Worm (Caenorhabditis elegans): Measurements from ENCODE around the gene ttll-5.

Gene ttll-5

ce11 chrV:11500980-11501379, 7.9 kb upstream of the ttll-5 start:
- TF ChIP-seq F16B12.6 (tag; optimal IDR thresholded peaks at IDR 0.05) (no peak), egl-13 (tag; optimal IDR thresholded peaks at IDR 0.05) (no peak), swsn-7 (tag; optimal IDR thresholded peaks at IDR 0.05) (no peak), nhr-76 (tag; optimal IDR thresholded peaks at IDR 0.05) (no peak), efl-1 (optimal IDR thresholded peaks at IDR 0.05) (no peak), efl-1 (GFP tag; optimal IDR thresholded peaks at IDR 0.05 in 1 of 2) (peak in 1 of 2 experiments; percentile 64), lin-39 (tag; optimal IDR thresholded peaks at IDR 0.05) (no peak), unc-62 (GFP tag; optimal IDR thresholded peaks at IDR 0.05) (no peak), nhr-85 (tag) (no peak), aly-2 (tag; optimal IDR thresholded peaks at IDR 0.05) (no peak), lin-35 (GFP tag; optimal IDR thresholded peaks at IDR 0.05) (no peak), ceh-88 (GFP tag; IDR thresholded peaks at IDR 0.05) (no peak), blmp-1 (tag; optimal IDR thresholded peaks at IDR 0.05) (peak; percentile 33), fos-1 (tag; optimal IDR thresholded peaks at IDR 0.05) (no peak), dpl-1 (GFP tag; optimal IDR thresholded peaks at IDR 0.05) (no peak), pqm-1 (tag; optimal IDR thresholded peaks at IDR 0.05) (no peak)

ce11 chrV:11503081-11503751, 5.6 kb upstream of the ttll-5 start, which contains the start of gene C55A6.12:
C55A6.12 (minus strand) TSS chrV:11503131.
- TF ChIP-seq dpl-1 (GFP tag; optimal IDR thresholded peaks at IDR 0.05) (peak; percentile 27 to 68 (median 65)), nhr-20 (tag; optimal IDR thresholded peaks at IDR 0.05) (no peak), lin-35 (GFP tag; optimal IDR thresholded peaks at IDR 0.05) (peak; percentile 25 to 77), grh-1 (GFP tag; IDR thresholded peaks at IDR 0.05) (peak; percentile 49; the same call in 1 of the 2 replicates), lin-15B (tag; optimal IDR thresholded peaks at IDR 0.05) (no peak), nhr-85 (tag) (peak; percentile 28), xbp-1 (tag; optimal IDR thresholded peaks at IDR 0.05) (peak; percentile 48), lsy-2 (tag; optimal IDR thresholded peaks at IDR 0.05) (peak in 1 of 2 experiments; percentile 24), efl-1 (optimal IDR thresholded peaks at IDR 0.05) (peak in 1 of 2 experiments; percentile 74), efl-1 (GFP tag; optimal IDR thresholded peaks at IDR 0.05 in 1 of 2) (peak; percentile 77 to 96)

ce11 chrV:11504853-11505397, 3.9 kb upstream of the ttll-5 start, which contains the start of the genes C55A6.1 and C55A6.10:
C55A6.1 (minus strand) TSS chrV:11504968.
C55A6.10 (plus strand) TSS chrV:11505347.
- TF ChIP-seq lsy-2 (tag; optimal IDR thresholded peaks at IDR 0.05) (peak; percentile 56 to 73), nhr-85 (tag) (peak; percentile 84), pax-3 (tag; optimal IDR thresholded peaks at IDR 0.05) (peak; percentile 20), tbx-2 (tag; optimal IDR thresholded peaks at IDR 0.05) (peak; percentile 71), nhr-90 (tag; optimal IDR thresholded peaks at IDR 0.05; ENCODE audit: poor library complexity) (peak; percentile 79), F16B12.6 (tag; optimal IDR thresholded peaks at IDR 0.05) (peak; percentile 93), nhr-47 (tag; optimal IDR thresholded peaks at IDR 0.05) (peak; percentile 85), sox-4 (tag; optimal IDR thresholded peaks at IDR 0.05) (peak; percentile 17), ztf-11 (tag; optimal IDR thresholded peaks at IDR 0.05) (peak in 1 of 2 experiments; percentile 68), unc-130 (tag; optimal IDR thresholded peaks at IDR 0.05) (peak; percentile 18), elt-2 (tag; optimal IDR thresholded peaks at IDR 0.05) (peak; percentile 14), ceh-88 (GFP tag; IDR thresholded peaks at IDR 0.05) (peak; percentile 54; the same call in 1 of the 2 replicates), unc-86 (tag; optimal IDR thresholded peaks at IDR 0.05) (peak; percentile 76), fkh-8 (tag; optimal IDR thresholded peaks at IDR 0.05) (peak; percentile 59), lin-14 (GFP tag; optimal IDR thresholded peaks at IDR 0.05) (peak; percentile 76), nhr-19 (GFP tag; conservative IDR thresholded peaks at IDR 0.05) (peak; percentile 68), jun-1 (tag; optimal IDR thresholded peaks at IDR 0.05) (peak; percentile 30), blmp-1 (tag; optimal IDR thresholded peaks at IDR 0.05) (peak; percentile 52), rnt-1 (tag; optimal IDR thresholded peaks at IDR 0.05) (peak; percentile 59), nhr-71 (tag; optimal IDR thresholded peaks at IDR 0.05) (peak; percentile 86), mep-1 (tag; optimal IDR thresholded peaks at IDR 0.05) (peak; percentile 74), egl-13 (tag; optimal IDR thresholded peaks at IDR 0.05) (peak; percentile 52), nhr-77 (tag; optimal IDR thresholded peaks at IDR 0.05) (peak; percentile 37), skn-1 (tag; optimal IDR thresholded peaks at IDR 0.05) (peak; percentile 38), nhr-20 (tag; optimal IDR thresholded peaks at IDR 0.05) (peak; percentile 82), swsn-7 (tag; optimal IDR thresholded peaks at IDR 0.05) (peak; percentile 79), C16A3.4 (tag; optimal IDR thresholded peaks at IDR 0.05) (peak; percentile 62), snpc-4 (tag; optimal IDR thresholded peaks at IDR 0.05) (peak; percentile 17), ceh-8 (GFP tag; optimal IDR thresholded peaks at IDR 0.05) (peak; percentile 44), efl-1 (optimal IDR thresholded peaks at IDR 0.05) (peak; percentile 60 to 69), efl-1 (GFP tag; optimal IDR thresholded peaks at IDR 0.05 in 1 of 2) (peak; percentile 61 to 94), dpl-1 (GFP tag; optimal IDR thresholded peaks at IDR 0.05) (peak; percentile 35 to 67 (median 50)), lin-35 (GFP tag; optimal IDR thresholded peaks at IDR 0.05) (peak; percentile 55 to 62), xbp-1 (tag; optimal IDR thresholded peaks at IDR 0.05) (peak; percentile 65), ceh-82 (tag; optimal IDR thresholded peaks at IDR 0.05) (peak in 2 of 3 experiments; percentile 9 to 41), isw-1 (GFP tag; IDR thresholded peaks at IDR 0.05) (peak; percentile 59)

Measured in whole organism, L1 larva.